Worm (Caenorhabditis elegans) whole organism, mixed stage, embryonic: ENCODE results near the gene ZK742.3.

Experiments used
- M03D4.4 ChIP-seq: sonication (generic microtip); optimal IDR thresholded peaks from 2 replicates; lab custom pipeline; 2017; ENCODE audit warnings: mild to moderate bottlenecking, missing genetic modification characterization, missing compliant biosample characterization
- bed-3 ChIP-seq: fragments of 200-800 bp; sonication (Bioruptor generic); optimal IDR thresholded peaks from 3 replicates; lab custom pipeline; 2018; ENCODE audit warnings: mild to moderate bottlenecking, missing genetic modification characterization, moderate library complexity, missing compliant biosample characterization
- blmp-1 ChIP-seq: fragments of 150-350 bp; optimal IDR thresholded peaks from 2 replicates; lab custom pipeline; 2014; ENCODE audit warnings: missing biosample characterization, missing genetic modification characterization
- ceh-39 ChIP-seq: fragments of 150-350 bp; optimal IDR thresholded peaks from 2 replicates; lab custom pipeline; 2014; ENCODE audit warnings: missing biosample characterization, missing genetic modification characterization
- ceh-43 ChIP-seq: fragments of 200-800 bp; sonication (Bioruptor generic); optimal IDR thresholded peaks from 2 replicates; lab custom pipeline; 2018; ENCODE audit warnings: mild to moderate bottlenecking, missing genetic modification characterization, moderate library complexity, missing compliant biosample characterization
- ceh-83 ChIP-seq: fragments of 200-800 bp; sonication (Bioruptor generic); optimal IDR thresholded peaks from 2 replicates; lab custom pipeline; 2018; ENCODE audit warnings: mild to moderate bottlenecking, missing genetic modification characterization, missing compliant biosample characterization
- ces-1 ChIP-seq: fragments of 150-350 bp; optimal IDR thresholded peaks from 2 replicates; lab custom pipeline; 2014; ENCODE audit warnings: missing biosample characterization, missing genetic modification reagents, missing genetic modification characterization
- cnd-1 ChIP-seq: fragments of 200-800 bp; sonication (Bioruptor generic); optimal IDR thresholded peaks from 2 replicates; lab custom pipeline; 2018; ENCODE audit warnings: mild to moderate bottlenecking, missing genetic modification characterization, missing compliant biosample characterization
- drap-1 ChIP-seq: fragments of 200-800 bp; sonication (Bioruptor generic); optimal IDR thresholded peaks from 3 replicates; lab custom pipeline; 2018; ENCODE audit warnings: mild to moderate bottlenecking, missing genetic modification characterization, missing compliant biosample characterization
- elt-1 ChIP-seq: sonication (generic microtip); optimal IDR thresholded peaks from 2 replicates; lab custom pipeline; 2017; ENCODE audit warnings: missing genetic modification characterization, mild to moderate bottlenecking, missing compliant biosample characterization, antibody characterized with exemption, moderate library complexity, borderline replicate concordance; ENCODE audit not compliant: insufficient read depth
- elt-3 ChIP-seq: fragments of 150-350 bp; optimal IDR thresholded peaks from 2 replicates; lab custom pipeline; 2014; ENCODE audit warnings: missing biosample characterization, missing genetic modification characterization
- flh-1 ChIP-seq: fragments of 200-800 bp; sonication (Bioruptor generic); optimal IDR thresholded peaks from 2 replicates; lab custom pipeline; 2018; ENCODE audit warnings: mild to moderate bottlenecking, missing genetic modification characterization, moderate library complexity, missing compliant biosample characterization
- ham-2 ChIP-seq: fragments of 200-800 bp; sonication (Bioruptor generic); optimal IDR thresholded peaks from 2 replicates; lab custom pipeline; 2018; ENCODE audit warnings: mild to moderate bottlenecking, missing genetic modification characterization, missing compliant biosample characterization
- hlh-1 ChIP-seq: fragments of 150-350 bp; optimal IDR thresholded peaks from 2 replicates; lab custom pipeline; 2014; ENCODE audit warnings: missing biosample characterization, missing genetic modification reagents, missing genetic modification characterization
- lin-13 ChIP-seq: fragments of 150-350 bp; optimal IDR thresholded peaks from 2 replicates; lab custom pipeline; 2014; ENCODE audit warnings: missing biosample characterization, missing genetic modification characterization
- lin-32 ChIP-seq: fragments of 200-800 bp; sonication (Bioruptor generic); optimal IDR thresholded peaks from 2 replicates; lab custom pipeline; 2018; ENCODE audit warnings: mild to moderate bottlenecking, missing genetic modification characterization, missing compliant biosample characterization
- lsy-2 ChIP-seq: fragments of 150-350 bp; optimal IDR thresholded peaks from 2 replicates; lab custom pipeline; 2014; ENCODE audit warnings: missing biosample characterization, missing genetic modification characterization
- mab-5 ChIP-seq: fragments of 150-350 bp; optimal IDR thresholded peaks from 2 replicates; lab custom pipeline; 2014; ENCODE audit warnings: missing biosample characterization, missing genetic modification characterization
- mep-1 ChIP-seq: fragments of 150-350 bp; optimal IDR thresholded peaks from 2 replicates; lab custom pipeline; 2017; ENCODE audit warnings: missing biosample characterization, missing genetic modification reagents, missing genetic modification characterization, inconsistent platforms
- mls-2 ChIP-seq: sonication (generic microtip); optimal IDR thresholded peaks from 2 replicates; lab custom pipeline; 2016; ENCODE audit warnings: mild to moderate bottlenecking, missing genetic modification characterization, moderate library complexity, missing compliant biosample characterization
- nhr-12 ChIP-seq: fragments of 150-350 bp; optimal IDR thresholded peaks from 2 replicates; lab custom pipeline; 2014; ENCODE audit warnings: missing biosample characterization, missing genetic modification characterization
- nhr-2 ChIP-seq: fragments of 150-350 bp; optimal IDR thresholded peaks from 2 replicates; lab custom pipeline; 2014; ENCODE audit warnings: missing biosample characterization, missing genetic modification characterization
- nhr-237 ChIP-seq: fragments of 150-350 bp; optimal IDR thresholded peaks from 2 replicates; lab custom pipeline; 2014; ENCODE audit warnings: missing biosample characterization, missing genetic modification characterization
- nhr-28 ChIP-seq: fragments of 150-350 bp; optimal IDR thresholded peaks from 2 replicates; lab custom pipeline; 2014; ENCODE audit warnings: missing biosample characterization, missing genetic modification characterization
- nhr-76 ChIP-seq: sonication (generic microtip); optimal IDR thresholded peaks from 2 replicates; lab custom pipeline; 2017; ENCODE audit warnings: missing biosample characterization, missing genetic modification characterization
- pha-4 ChIP-seq: fragments of 150-350 bp; optimal IDR thresholded peaks from 2 replicates; lab custom pipeline; 2018; ENCODE audit warnings: missing biosample characterization, missing genetic modification reagents, missing genetic modification characterization
- sem-2 ChIP-seq: fragments of 200-800 bp; sonication (Bioruptor generic); optimal IDR thresholded peaks from 2 replicates; lab custom pipeline; 2018; ENCODE audit warnings: mild to moderate bottlenecking, missing genetic modification characterization, missing compliant biosample characterization
- snpc-4 ChIP-seq: fragments of 150-350 bp; optimal IDR thresholded peaks from 2 replicates; lab custom pipeline; 2014; ENCODE audit warnings: missing biosample characterization, missing genetic modification characterization
- sptf-1 ChIP-seq: sonication (generic microtip); optimal IDR thresholded peaks from 2 replicates; lab custom pipeline; 2017; ENCODE audit warnings: mild to moderate bottlenecking, missing genetic modification characterization, moderate library complexity, missing compliant biosample characterization
- tbx-8 ChIP-seq: fragments of 200-800 bp; sonication (Bioruptor generic); optimal IDR thresholded peaks from 2 replicates; lab custom pipeline; 2018; ENCODE audit warnings: mild to moderate bottlenecking, missing genetic modification characterization, moderate library complexity, missing compliant biosample characterization
- unc-120 ChIP-seq: sonication (generic microtip); optimal IDR thresholded peaks from 2 replicates; lab custom pipeline; 2017; ENCODE audit warnings: missing genetic modification characterization, missing compliant biosample characterization; ENCODE audit not compliant: poor library complexity, severe bottlenecking
- unc-39 ChIP-seq: fragments of 150-350 bp; optimal IDR thresholded peaks from 2 replicates; lab custom pipeline; 2014; ENCODE audit warnings: missing biosample characterization, missing genetic modification characterization
- unc-62 ChIP-seq: fragments of 150-350 bp; optimal IDR thresholded peaks from 2 replicates; lab custom pipeline; 2014; ENCODE audit warnings: missing biosample characterization, missing genetic modification reagents, missing genetic modification characterization
- zip-8 ChIP-seq: fragments of 150-350 bp; optimal IDR thresholded peaks from 2 replicates; lab custom pipeline; 2014; ENCODE audit warnings: missing biosample characterization, missing genetic modification characterization
- ztf-11 ChIP-seq: fragments of 150-350 bp; optimal IDR thresholded peaks from 2 replicates; lab custom pipeline; 2014; ENCODE audit warnings: missing biosample characterization, missing genetic modification characterization

The ZK742.3 gene

ce11 chrV:7776029-7776628 lies 33.6 kb downstream of the ZK742.3 start, which contains the start of the genes rpl-39 and rps-30:
TSS of gene rpl-39 (minus strand) at chrV:7776079.
TSS of gene rps-30 (plus strand) at chrV:7776578.
- TF ChIP-seq nhr-76 (tag; lab: Kevin White, UChicago) (no peak), nhr-12 (tag; lab: Kevin White, UChicago) (no peak), flh-1 (GFP tag; lab: Kevin White, UChicago) (no peak), ces-1 (peak; percentile 70), zip-8 (no peak), unc-62 (GFP tag; lab: Kevin White, UChicago) (peak; percentile 19), ceh-39 (tag; lab: Kevin White, UChicago) (peak; percentile 79), mls-2 (tag; lab: Kevin White, UChicago) (peak; percentile 31), tbx-8 (GFP tag; lab: Kevin White, UChicago) (no peak), pha-4 (tag; lab: Kevin White, UChicago) (peak; percentile 85), hlh-1 (tag; lab: Kevin White, UChicago) (peak; percentile 56), bed-3 (GFP tag; lab: Kevin White, UChicago) (no peak), nhr-28 (tag; lab: Kevin White, UChicago) (no peak), nhr-237 (tag; lab: Kevin White, UChicago) (peak; percentile 92), unc-120 (peak; percentile 24), ztf-11 (tag; lab: Kevin White, UChicago) (peak; percentile 8), elt-1 (tag; lab: Kevin White, UChicago) (no peak), blmp-1 (tag; lab: Kevin White, UChicago) (no peak), sptf-1 (tag; lab: Kevin White, UChicago) (peak; percentile 64), lsy-2 (peak; percentile 85), unc-39 (tag; lab: Kevin White, UChicago) (no peak), snpc-4 (no peak), lin-13 (tag; lab: Kevin White, UChicago) (peak; percentile 75), mep-1 (tag; lab: Kevin White, UChicago) (peak; percentile 91), sem-2 (no peak), ceh-83 (GFP tag; lab: Kevin White, UChicago) (no peak), ham-2 (peak; percentile 54), mab-5 (tag; lab: Kevin White, UChicago) (no peak), elt-3 (tag; lab: Kevin White, UChicago) (no peak), drap-1 (no peak), M03D4.4 (no peak), nhr-2 (no peak), ceh-43 (no peak), lin-32 (no peak), cnd-1 (no peak)

- TF ChIP-seq unc-120 (no peak), M03D4.4 (no peak), drap-1 (no peak), mab-5 (tag; lab: Kevin White, UChicago) (no peak), ces-1 (no peak), hlh-1 (tag; lab: Kevin White, UChicago) (no peak), snpc-4 (no peak), mep-1 (tag; lab: Kevin White, UChicago) (no peak), ceh-43 (no peak), sem-2 (no peak), bed-3 (GFP tag; lab: Kevin White, UChicago) (no peak), pha-4 (tag; lab: Kevin White, UChicago) (no peak)
Measured at ce11 chrV:7775226-7775625, 34.5 kb downstream of the ZK742.3 start.

ce11 chrV:7774143-7774595 lies 35.5 kb downstream of the ZK742.3 start, which contains the start of gene grl-10:
TSS of gene grl-10 (plus strand) at chrV:7774545.
- no peak for TF ChIP-seq sptf-1 (tag; lab: Kevin White, UChicago)
- peak; percentile 70 for TF ChIP-seq elt-1 (tag; lab: Kevin White, UChicago)
- peak; percentile 28 for TF ChIP-seq ham-2

- TF ChIP-seq ceh-39 (tag; lab: Kevin White, UChicago) (no peak), blmp-1 (tag; lab: Kevin White, UChicago) (no peak), lin-13 (tag; lab: Kevin White, UChicago) (no peak), M03D4.4 (no peak), mab-5 (tag; lab: Kevin White, UChicago) (no peak), nhr-2 (no peak), mls-2 (tag; lab: Kevin White, UChicago) (no peak), unc-39 (tag; lab: Kevin White, UChicago) (no peak), ztf-11 (tag; lab: Kevin White, UChicago) (no peak), ham-2 (no peak), unc-62 (GFP tag; lab: Kevin White, UChicago) (no peak), ces-1 (no peak), elt-1 (tag; lab: Kevin White, UChicago) (no peak), sem-2 (no peak), zip-8 (no peak), nhr-28 (tag; lab: Kevin White, UChicago) (no peak)
Measured at ce11 chrV:7773647-7774046, 36.1 kb downstream of the ZK742.3 start.
